Worm (Caenorhabditis elegans) whole organism, L4 larva: ENCODE results near the gene amph-1.

ENCODE experiments used
- D1046.2 ChIP-seq: fragments of 200-800 bp; sonication (Bioruptor generic); IDR thresholded peaks from 2 replicates; pipeline ENCODE4 v1.3.6; 2022; ENCODE audit warnings: missing genetic modification characterization, missing compliant biosample characterization
- F26F4.8 ChIP-seq: fragments of 200-800 bp; sonication (Bioruptor generic); conservative IDR thresholded peaks from 2 replicates; pipeline ENCODE4 v1.3.6; 2022; ENCODE audit warnings: missing genetic modification characterization, missing compliant biosample characterization
- F44E2.7 ChIP-seq: fragments of 200-800 bp; sonication (Bioruptor generic); IDR thresholded peaks from 2 replicates; pipeline ENCODE4 v2.1.2; 2022; ENCODE audit warnings: missing genetic modification characterization, missing compliant biosample characterization
- R02D3.7 ChIP-seq: fragments of 150-350 bp; sonication (generic microtip); optimal IDR thresholded peaks from 3 replicates; lab custom pipeline; 2014; ENCODE audit warnings: missing biosample characterization, missing genetic modification characterization
- T20F7.1 ChIP-seq: fragments of 200-800 bp; sonication (Bioruptor generic); optimal IDR thresholded peaks from 2 replicates; lab custom pipeline; 2018; ENCODE audit warnings: mild to moderate bottlenecking, missing genetic modification characterization, missing compliant biosample characterization
- T26A8.4 ChIP-seq: fragments of 200-800 bp; sonication (Bioruptor generic); IDR thresholded peaks from 2 replicates; pipeline ENCODE4 v1.3.6; 2022; ENCODE audit warnings: missing genetic modification characterization, missing compliant biosample characterization
- ZK546.5 ChIP-seq, 2 experiments: sonication (generic microtip); optimal IDR thresholded peaks; 2 replicates each; lab custom pipeline; 2017; ENCODE audit warnings: missing biosample characterization in 2 of 2, missing genetic modification characterization in 2 of 2
- ceh-20 ChIP-seq: fragments of 200-800 bp; sonication (Bioruptor generic); IDR thresholded peaks from 2 replicates; pipeline ENCODE4 v1.3.6; 2022; ENCODE audit warnings: missing genetic modification reagents, missing genetic modification characterization, missing compliant biosample characterization
- ces-1 ChIP-seq: fragments of 150-350 bp; sonication (generic microtip); optimal IDR thresholded peaks from 4 replicates; lab custom pipeline; 2014; ENCODE audit warnings: missing biosample characterization, missing genetic modification reagents, missing genetic modification characterization
- daf-12 ChIP-seq: fragments of 150-350 bp; optimal IDR thresholded peaks from 2 replicates; lab custom pipeline; 2014; ENCODE audit warnings: missing biosample characterization, missing genetic modification reagents, missing genetic modification characterization
- daf-16 ChIP-seq, 3 experiments: sonication (generic microtip); optimal IDR thresholded peaks; 2 replicates each; lab custom pipeline; 2016 to 2017; ENCODE audit warnings: missing genetic modification characterization in 3 of 3, missing genetic modification reagents in 3 of 3, mild to moderate bottlenecking in 2 of 3, missing compliant biosample characterization in 2 of 3, missing biosample characterization in 1 of 3, moderate library complexity in 1 of 3
- daf-8 ChIP-seq: fragments of 200-800 bp; sonication (Bioruptor generic); IDR thresholded peaks from 2 replicates; pipeline ENCODE4 v1.3.6; 2022; ENCODE audit warnings: missing genetic modification characterization, missing compliant biosample characterization
- dpl-1 ChIP-seq: fragments of 150-350 bp; optimal IDR thresholded peaks from 2 replicates; lab custom pipeline; 2014; ENCODE audit warnings: missing biosample characterization, missing genetic modification reagents, missing genetic modification characterization
- duxl-1 ChIP-seq: sonication (generic microtip); optimal IDR thresholded peaks from 2 replicates; lab custom pipeline; 2016; ENCODE audit warnings: mild to moderate bottlenecking, missing genetic modification characterization, moderate library complexity, missing compliant biosample characterization; ENCODE audit not compliant: poor library complexity
- dve-1 ChIP-seq: sonication (generic microtip); optimal IDR thresholded peaks from 2 replicates; lab custom pipeline; 2017; ENCODE audit warnings: antibody characterized with exemption, mild to moderate bottlenecking, missing genetic modification characterization, missing compliant biosample characterization; ENCODE audit not compliant: insufficient read depth
- egl-27 ChIP-seq: sonication (generic microtip); optimal IDR thresholded peaks from 3 replicates; lab custom pipeline; 2017; ENCODE audit warnings: missing biosample characterization, missing genetic modification reagents, missing genetic modification characterization
- gei-8 ChIP-seq: fragments of 200-800 bp; sonication (Bioruptor generic); optimal IDR thresholded peaks from 2 replicates; lab custom pipeline; 2018; ENCODE audit warnings: mild to moderate bottlenecking, missing genetic modification characterization, missing compliant biosample characterization
- hmg-1.1 ChIP-seq: fragments of 200-800 bp; sonication (Bioruptor generic); IDR thresholded peaks from 2 replicates; pipeline ENCODE4 v1.3.6; 2022; ENCODE audit warnings: missing genetic modification reagents, missing genetic modification characterization, missing compliant biosample characterization
- jun-1 ChIP-seq: fragments of 150-350 bp; optimal IDR thresholded peaks from 2 replicates; lab custom pipeline; 2014; ENCODE audit warnings: missing biosample characterization, missing genetic modification reagents, missing genetic modification characterization
- lin-29 ChIP-seq: fragments of 200-800 bp; sonication (Bioruptor generic); IDR thresholded peaks from 2 replicates; pipeline ENCODE4 v1.3.6; 2022; ENCODE audit warnings: missing genetic modification reagents, missing genetic modification characterization, missing compliant biosample characterization
- lin-38 ChIP-seq: fragments of 200-800 bp; sonication (Bioruptor generic); IDR thresholded peaks from 2 replicates; pipeline ENCODE4 v1.3.6; 2022; ENCODE audit warnings: missing genetic modification reagents, missing genetic modification characterization, missing compliant biosample characterization
- lin-39 ChIP-seq: fragments of 150-350 bp; optimal IDR thresholded peaks from 2 replicates; lab custom pipeline; 2014; ENCODE audit warnings: missing biosample characterization, missing genetic modification reagents, missing genetic modification characterization
- lir-3 ChIP-seq: sonication (generic microtip); optimal IDR thresholded peaks from 2 replicates; lab custom pipeline; 2016; ENCODE audit warnings: mild to moderate bottlenecking, missing genetic modification characterization, missing compliant biosample characterization
- mdl-1 ChIP-seq, 2 experiments: fragments of 150-350 bp in 1 of 2; sonication (generic microtip) in 1 of 2; optimal IDR thresholded peaks; 2 replicates each; lab custom pipeline; 2014 to 2017; ENCODE audit warnings: missing biosample characterization in 2 of 2, missing genetic modification characterization in 2 of 2
- mep-1 ChIP-seq: fragments of 150-350 bp; sonication (generic microtip); optimal IDR thresholded peaks from 3 replicates; lab custom pipeline; 2014; ENCODE audit warnings: missing biosample characterization, missing genetic modification characterization
- mxl-3 ChIP-seq: fragments of 200-800 bp; sonication (Bioruptor generic); optimal IDR thresholded peaks from 2 replicates; lab custom pipeline; 2018; ENCODE audit warnings: mild to moderate bottlenecking, missing genetic modification characterization, missing compliant biosample characterization
- nhr-10 ChIP-seq: fragments of 150-350 bp; optimal IDR thresholded peaks from 2 replicates; lab custom pipeline; 2014; ENCODE audit warnings: missing biosample characterization, missing genetic modification characterization
- nhr-102 ChIP-seq: sonication (generic microtip); optimal IDR thresholded peaks from 2 replicates; lab custom pipeline; 2016; ENCODE audit warnings: mild to moderate bottlenecking, missing genetic modification characterization, moderate library complexity, missing compliant biosample characterization
- nhr-11 ChIP-seq: fragments of 150-350 bp; optimal IDR thresholded peaks from 2 replicates; lab custom pipeline; 2014; ENCODE audit warnings: missing biosample characterization, missing genetic modification characterization
- nhr-28 ChIP-seq: fragments of 150-350 bp; optimal IDR thresholded peaks from 2 replicates; lab custom pipeline; 2014; ENCODE audit warnings: missing biosample characterization, missing genetic modification characterization
- nhr-41 ChIP-seq: fragments of 200-800 bp; sonication (Bioruptor generic); IDR thresholded peaks from 2 replicates; pipeline ENCODE4 v1.3.6; 2022; ENCODE audit warnings: missing genetic modification reagents, missing genetic modification characterization, missing compliant biosample characterization
- nhr-42 ChIP-seq: fragments of 200-800 bp; sonication (Bioruptor generic); IDR thresholded peaks from 2 replicates; pipeline ENCODE4 v1.3.6; 2022; ENCODE audit warnings: missing genetic modification characterization, missing compliant biosample characterization
- nhr-77 ChIP-seq: fragments of 150-350 bp; optimal IDR thresholded peaks from 2 replicates; lab custom pipeline; 2014; ENCODE audit warnings: missing biosample characterization, missing genetic modification characterization
- php-3 ChIP-seq: fragments of 200-800 bp; sonication (Bioruptor generic); IDR thresholded peaks from 2 replicates; pipeline ENCODE4 v1.3.6; 2022; ENCODE audit warnings: missing genetic modification reagents, missing genetic modification characterization, missing compliant biosample characterization
- sdz-12 ChIP-seq: fragments of 200-800 bp; sonication (Bioruptor generic); optimal IDR thresholded peaks from 2 replicates; lab custom pipeline; 2018; ENCODE audit warnings: mild to moderate bottlenecking, missing genetic modification characterization, missing compliant biosample characterization
- set-16 ChIP-seq: fragments of 200-800 bp; sonication (Bioruptor generic); IDR thresholded peaks from 2 replicates; pipeline ENCODE4 v1.3.6; 2022; ENCODE audit warnings: missing genetic modification reagents, missing genetic modification characterization, missing compliant biosample characterization
- tra-1 ChIP-seq: fragments of 200-800 bp; sonication (Bioruptor generic); IDR thresholded peaks from 2 replicates; pipeline ENCODE4 v1.3.6; 2022; ENCODE audit warnings: missing genetic modification reagents, missing genetic modification characterization, missing compliant biosample characterization
- unc-130 ChIP-seq: sonication (generic microtip); optimal IDR thresholded peaks from 2 replicates; lab custom pipeline; 2016; ENCODE audit warnings: missing genetic modification reagents, missing genetic modification characterization, missing compliant biosample characterization
- unc-39 ChIP-seq: sonication (generic microtip); optimal IDR thresholded peaks from 2 replicates; lab custom pipeline; 2017; ENCODE audit warnings: missing biosample characterization, missing genetic modification characterization
- unc-62 ChIP-seq, 3 experiments: fragments of 150-350 bp in 1 of 3; sonication (generic microtip); optimal IDR thresholded peaks in 2 of 3; peaks in 1 of 3; 1 replicate in 1 of 3; 2 replicates in 2 of 3; lab custom pipeline; 2014 to 2017; ENCODE audit warnings: missing biosample characterization in 3 of 3, missing genetic modification characterization in 3 of 3, missing genetic modification reagents in 3 of 3, missing genotype in 1 of 3
- vab-7 ChIP-seq: fragments of 200-800 bp; sonication (Bioruptor generic); IDR thresholded peaks from 2 replicates; pipeline ENCODE4 v1.3.6; 2022; ENCODE audit warnings: missing genetic modification reagents, missing genetic modification characterization, missing compliant biosample characterization
- zag-1 ChIP-seq: fragments of 150-350 bp; optimal IDR thresholded peaks from 2 replicates; lab custom pipeline; 2014; ENCODE audit warnings: missing biosample characterization, missing genetic modification characterization
- zfp-2 ChIP-seq: sonication (generic microtip); optimal IDR thresholded peaks from 2 replicates; lab custom pipeline; 2016; ENCODE audit warnings: mild to moderate bottlenecking, missing genetic modification characterization, missing compliant biosample characterization
- ztf-11 ChIP-seq: fragments of 150-350 bp; optimal IDR thresholded peaks from 2 replicates; lab custom pipeline; 2014; ENCODE audit warnings: missing biosample characterization, missing genetic modification characterization
- ztf-7 ChIP-seq: fragments of 150-350 bp; optimal IDR thresholded peaks from 2 replicates; lab custom pipeline; 2014; ENCODE audit warnings: missing biosample characterization, missing genetic modification characterization

The amph-1 gene

DNA sequence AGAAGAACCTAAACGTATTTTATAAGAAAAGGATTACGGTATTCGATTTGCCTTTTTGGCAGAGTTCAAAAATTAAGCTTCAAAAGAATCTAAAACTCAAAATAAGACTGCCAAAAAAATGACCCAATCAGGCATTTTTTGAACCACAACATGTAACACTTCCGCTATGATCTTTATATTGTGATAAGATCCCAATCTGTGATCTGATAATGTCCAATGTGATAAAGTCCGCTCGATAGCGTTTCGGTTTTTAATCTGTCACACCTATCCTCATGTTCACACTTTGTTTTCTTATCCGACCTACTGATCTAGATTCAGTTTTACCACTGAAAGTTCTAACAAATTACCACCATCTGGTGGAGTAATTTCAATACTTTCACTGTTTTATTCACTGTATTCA, 33.6 kb downstream of the amph-1 start:
- TF ChIP-seq duxl-1 (tag; lab: Kevin White, UChicago), result no peak
- no peak for TF ChIP-seq ceh-20 (GFP tag; lab: Robert Waterston, UW)
- no peak for TF ChIP-seq F44E2.7 (GFP tag; lab: Robert Waterston, UW)
- TF ChIP-seq sdz-12 (GFP tag; lab: Kevin White, UChicago), result no peak
- TF ChIP-seq nhr-11 (tag; lab: Kevin White, UChicago), result no peak
- no peak for TF ChIP-seq zfp-2 (tag; lab: Kevin White, UChicago)

ce11 chrIV:9613072-9613590, 34.5 kb downstream of the amph-1 start:
- peak in 1 of 2 experiments; percentile 44 for TF ChIP-seq unc-62 (GFP tag; optimal IDR thresholded peaks at IDR 0.05 in 1 of 2; lab: Kevin White, UChicago)
- TF ChIP-seq unc-62 (tag; optimal IDR thresholded peaks at IDR 0.05; lab: Kevin White, UChicago), result no peak
- no peak for TF ChIP-seq D1046.2 (GFP tag; lab: Robert Waterston, UW)

DNA sequence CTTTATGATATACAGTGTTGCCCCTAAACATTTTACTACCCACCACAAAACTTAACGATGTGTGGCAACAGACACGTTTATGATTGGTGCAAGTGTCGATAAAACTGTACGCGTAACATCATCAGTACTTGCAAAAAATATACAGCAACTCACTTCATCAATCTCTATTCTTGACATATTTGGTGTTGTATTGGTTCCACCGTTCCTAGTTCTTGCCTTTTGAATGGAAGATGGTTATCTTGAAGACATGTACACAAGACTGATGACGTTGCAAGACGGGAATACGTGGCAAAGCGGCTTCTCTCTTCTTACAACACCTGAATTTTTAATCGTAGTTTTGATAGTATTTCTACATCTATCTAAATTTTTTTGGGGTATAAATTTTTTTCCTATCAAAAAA, 36.8 kb downstream of the amph-1 start:
- no peak for TF ChIP-seq ceh-20 (GFP tag; lab: Robert Waterston, UW)
- TF ChIP-seq unc-62 (GFP tag; optimal IDR thresholded peaks at IDR 0.05 in 1 of 2; lab: Kevin White, UChicago), result no peak
- TF ChIP-seq unc-62 (tag; optimal IDR thresholded peaks at IDR 0.05; lab: Kevin White, UChicago), result no peak
- TF ChIP-seq ces-1 (GFP tag; lab: Kevin White, UChicago), result no peak
- TF ChIP-seq D1046.2 (GFP tag; lab: Robert Waterston, UW), result no peak
- TF ChIP-seq unc-130, result no peak
- no peak for TF ChIP-seq lin-29 (GFP tag; lab: Robert Waterston, UW)
- no peak for TF ChIP-seq nhr-42 (GFP tag; lab: Robert Waterston, UW)
- TF ChIP-seq nhr-41 (GFP tag; lab: Robert Waterston, UW), result no peak

- TF ChIP-seq mdl-1 (tag; optimal IDR thresholded peaks at IDR 0.05; lab: Kevin White, UChicago), result no peak
- no peak for TF ChIP-seq daf-12 (tag; lab: Kevin White, UChicago)
- no peak for TF ChIP-seq T26A8.4 (GFP tag; lab: Robert Waterston, UW)
- no peak for TF ChIP-seq R02D3.7
- TF ChIP-seq gei-8, result no peak
- TF ChIP-seq vab-7 (GFP tag; lab: Robert Waterston, UW), result no peak
- TF ChIP-seq ztf-11 (tag; lab: Kevin White, UChicago), result no peak
- no peak for TF ChIP-seq tra-1 (GFP tag; lab: Robert Waterston, UW)
- no peak for TF ChIP-seq zag-1 (tag; lab: Kevin White, UChicago)
- TF ChIP-seq nhr-77 (tag; lab: Kevin White, UChicago), result no peak
- TF ChIP-seq dpl-1, result no peak
- no peak for TF ChIP-seq nhr-28
- no peak for TF ChIP-seq mxl-3 (GFP tag; lab: Kevin White, UChicago)
- no peak for TF ChIP-seq egl-27 (tag; lab: Kevin White, UChicago)
- no peak for TF ChIP-seq ztf-7 (tag; lab: Kevin White, UChicago)
- TF ChIP-seq nhr-102, result no peak
- TF ChIP-seq ZK546.5 (tag; optimal IDR thresholded peaks at IDR 0.05; lab: Kevin White, UChicago), result no peak
- TF ChIP-seq lin-39 (tag; lab: Kevin White, UChicago), result no peak
These were observed 38.6 kb downstream of the amph-1 start for ce11 chrIV:9609095-9609494.

ce11 chrIV:9607945-9608344, 39.7 kb downstream of the amph-1 start:
- TF ChIP-seq dve-1 (tag; lab: Kevin White, UChicago) (no peak), php-3 (GFP tag; lab: Robert Waterston, UW) (no peak), daf-8 (GFP tag; lab: Robert Waterston, UW) (no peak), unc-39 (tag; lab: Kevin White, UChicago) (no peak), T20F7.1 (no peak), lir-3 (tag; lab: Kevin White, UChicago) (no peak), vab-7 (GFP tag; lab: Robert Waterston, UW) (no peak), mep-1 (tag; lab: Kevin White, UChicago) (no peak), set-16 (GFP tag; lab: Robert Waterston, UW) (no peak), hmg-1.1 (GFP tag; lab: Robert Waterston, UW) (no peak), nhr-10 (no peak), jun-1 (tag; lab: Kevin White, UChicago) (no peak), lin-38 (GFP tag; lab: Robert Waterston, UW) (no peak), F26F4.8 (GFP tag; lab: Robert Waterston, UW) (no peak), daf-16 (GFP tag; optimal IDR thresholded peaks at IDR 0.05; lab: Kevin White, UChicago) (no peak), daf-16 (tag; optimal IDR thresholded peaks at IDR 0.05; lab: Kevin White, UChicago) (no peak)
